Worm (Caenorhabditis elegans) whole organism, young adult: Measurements from ENCODE around the gene mac-1.

Experiments
- F33H1.4 ChIP-seq: fragments of 200-800 bp; sonication (Bioruptor generic); IDR thresholded peaks from 2 replicates; pipeline ENCODE4 v1.3.6; 2022; ENCODE audit warnings: missing genetic modification reagents, missing genetic modification characterization, missing compliant biosample characterization
- F52B5.7 ChIP-seq: sonication (generic microtip); optimal IDR thresholded peaks from 2 replicates; lab custom pipeline; 2016; ENCODE audit warnings: mild to moderate bottlenecking, missing genetic modification characterization, missing compliant biosample characterization
- K12H6.12 ChIP-seq: fragments of 200-800 bp; sonication (Bioruptor generic); optimal IDR thresholded peaks from 2 replicates; lab custom pipeline; 2018; ENCODE audit warnings: mild to moderate bottlenecking, missing genetic modification characterization, missing compliant biosample characterization
- Y56A3A.18 ChIP-seq: fragments of 200-800 bp; sonication (Bioruptor generic); IDR thresholded peaks from 2 replicates; pipeline ENCODE4 v1.3.6; 2022; ENCODE audit warnings: missing genetic modification reagents, missing genetic modification characterization, missing compliant biosample characterization
- attf-6 ChIP-seq: fragments of 200-800 bp; sonication (Bioruptor generic); IDR thresholded peaks from 2 replicates; pipeline ENCODE4 v1.3.6; 2022; ENCODE audit warnings: missing genetic modification reagents, missing genetic modification characterization, missing compliant biosample characterization
- egrh-3 ChIP-seq: fragments of 200-800 bp; sonication (Bioruptor generic); IDR thresholded peaks from 2 replicates; pipeline ENCODE4 v1.3.6; 2022; ENCODE audit warnings: missing genetic modification reagents, missing genetic modification characterization, missing compliant biosample characterization
- hsf-1 ChIP-seq: fragments of 200-800 bp; sonication (Bioruptor generic); IDR thresholded peaks from 2 replicates; pipeline ENCODE4 v1.3.6; 2022; ENCODE audit warnings: missing genetic modification reagents, missing genetic modification characterization, missing compliant biosample characterization
- madf-3 ChIP-seq: fragments of 200-800 bp; sonication (Bioruptor generic); IDR thresholded peaks from 2 replicates; pipeline ENCODE4 v1.3.6; 2022; ENCODE audit warnings: missing genetic modification reagents, missing genetic modification characterization, missing compliant biosample characterization
- somi-1 ChIP-seq: fragments of 200-800 bp; sonication (Bioruptor generic); optimal IDR thresholded peaks from 2 replicates; lab custom pipeline; 2018; ENCODE audit warnings: mild to moderate bottlenecking, missing genetic modification characterization, missing compliant biosample characterization
- unc-62 ChIP-seq: fragments of 150-350 bp; optimal IDR thresholded peaks from 2 replicates; lab custom pipeline; 2014; ENCODE audit warnings: missing biosample characterization, missing genetic modification reagents, missing genetic modification characterization
- ztf-22 ChIP-seq: fragments of 200-800 bp; sonication (Bioruptor generic); optimal IDR thresholded peaks from 2 replicates; lab custom pipeline; 2018; ENCODE audit warnings: mild to moderate bottlenecking, missing genetic modification characterization, moderate library complexity, missing compliant biosample characterization

DNA sequence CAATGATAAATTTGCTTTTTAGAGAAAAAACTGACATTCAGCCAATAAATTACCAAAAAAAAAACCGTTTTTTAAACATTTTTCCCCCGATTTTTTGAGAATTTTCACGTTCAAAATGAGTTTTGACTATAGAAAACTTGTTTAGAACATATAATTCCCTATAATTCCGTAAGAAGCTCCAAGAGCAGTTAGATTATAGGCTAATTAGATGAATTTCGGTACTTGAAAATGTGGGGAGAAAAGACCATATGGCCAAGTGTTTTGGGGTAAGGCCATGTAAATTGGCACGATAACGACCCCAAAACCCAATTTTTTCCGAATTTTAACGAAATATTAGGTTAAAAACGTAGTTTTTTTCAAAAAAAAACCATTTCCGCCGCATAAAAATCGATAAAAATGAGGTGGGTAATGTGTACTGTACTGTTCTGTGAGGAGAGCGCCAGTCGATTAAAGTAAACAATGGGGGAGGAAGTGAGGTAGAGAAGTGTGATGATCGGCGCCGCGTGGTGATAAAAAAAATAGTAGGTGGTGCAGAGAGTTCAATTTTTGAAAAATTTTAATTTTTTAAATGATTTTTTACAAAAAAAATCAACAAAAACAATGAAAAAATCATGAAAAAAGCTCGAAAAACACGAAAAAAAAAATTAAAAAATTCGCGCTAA lies 12.5 kb upstream of the mac-1 start:
- no peak for TF ChIP-seq madf-3 (GFP tag; lab: Robert Waterston, UW)
- no peak for TF ChIP-seq somi-1 (GFP tag; lab: Kevin White, UChicago)
- no peak for TF ChIP-seq K12H6.12 (tag; lab: Kevin White, UChicago)
- no peak for TF ChIP-seq F33H1.4
- TF ChIP-seq hsf-1, result no peak
- no peak for TF ChIP-seq egrh-3
- no peak for TF ChIP-seq Y56A3A.18 (GFP tag; lab: Robert Waterston, UW)
- TF ChIP-seq unc-62 (GFP tag; lab: Kevin White, UChicago), result no peak
- TF ChIP-seq attf-6 (GFP tag; lab: Robert Waterston, UW), result no peak
- TF ChIP-seq F52B5.7 (tag; lab: Kevin White, UChicago), result no peak
- no peak for TF ChIP-seq ztf-22 (GFP tag; lab: Kevin White, UChicago)
